Fruit fly (Drosophila melanogaster) whole organism, embryonic: ENCODE data around the gene lwr.

Experiments
- B-H2 ChIP-seq: fragments of 200-800 bp; sonication (Bioruptor generic); optimal IDR thresholded peaks from 2 replicates; lab custom pipeline; 2018; ENCODE audit warnings: missing biosample characterization, mild to moderate bottlenecking, missing genetic modification characterization
- CG12391 ChIP-seq: fragments of 200-800 bp; sonication (Bioruptor generic); optimal IDR thresholded peaks from 3 replicates; lab custom pipeline; 2018; ENCODE audit warnings: missing biosample characterization, mild to moderate bottlenecking, missing genetic modification characterization, moderate library complexity
- CG14860 ChIP-seq: fragments of 200-800 bp; sonication (Bioruptor generic); IDR thresholded peaks from 3 replicates; pipeline ENCODE4 v1.3.6; 2022; ENCODE audit warnings: missing biosample characterization, missing genetic modification characterization; ENCODE audit not compliant: partially characterized antibody
- CG1602 ChIP-seq: fragments of 200-800 bp; sonication (Bioruptor generic); optimal IDR thresholded peaks from 3 replicates; lab custom pipeline; 2016; ENCODE audit warnings: missing biosample characterization, missing genetic modification characterization
- CG17568 ChIP-seq: fragments of 200-800 bp; sonication (Bioruptor generic); optimal IDR thresholded peaks from 2 replicates; lab custom pipeline; 2018; ENCODE audit warnings: missing biosample characterization, mild to moderate bottlenecking, missing genetic modification characterization, moderate library complexity
- CG18476 ChIP-seq: fragments of 200-800 bp; sonication (Bioruptor generic); optimal IDR thresholded peaks from 2 replicates; lab custom pipeline; 2016; ENCODE audit warnings: missing biosample characterization, mild to moderate bottlenecking, missing genetic modification characterization
- CG4328 ChIP-seq: fragments of 200-800 bp; sonication (Bioruptor generic); optimal IDR thresholded peaks from 3 replicates; lab custom pipeline; 2017; ENCODE audit warnings: missing biosample characterization, missing genetic modification reagents, missing genetic modification characterization
- CG4854 ChIP-seq: fragments of 200-800 bp; sonication (Bioruptor generic); optimal IDR thresholded peaks from 2 replicates; lab custom pipeline; 2016; ENCODE audit warnings: missing biosample characterization, missing genetic modification characterization, inconsistent platforms
- CG6272 ChIP-seq: fragments of 200-800 bp; sonication (Bioruptor generic); IDR thresholded peaks from 2 replicates; pipeline ENCODE4 v1.3.6; 2022; ENCODE audit warnings: missing biosample characterization, missing genetic modification characterization
- CG6683 ChIP-seq: fragments of 200-800 bp; sonication (Bioruptor generic); optimal IDR thresholded peaks from 2 replicates; lab custom pipeline; 2017; ENCODE audit warnings: missing biosample characterization, mild to moderate bottlenecking, missing genetic modification characterization, missing genetic modification reagents
- CG7745 ChIP-seq: fragments of 200-800 bp; sonication (Bioruptor generic); optimal IDR thresholded peaks from 2 replicates; lab custom pipeline; 2018; ENCODE audit warnings: missing biosample characterization, mild to moderate bottlenecking, missing genetic modification characterization, moderate library complexity
- CrebB ChIP-seq: fragments of 200-800 bp; sonication (Bioruptor generic); optimal IDR thresholded peaks from 3 replicates; lab custom pipeline; 2018; ENCODE audit warnings: missing biosample characterization, mild to moderate bottlenecking, missing genetic modification characterization
- Dad ChIP-seq: fragments of 200-800 bp; sonication (Bioruptor generic); optimal IDR thresholded peaks from 3 replicates; lab custom pipeline; 2016; ENCODE audit warnings: missing biosample characterization, missing genetic modification characterization
- Eip74EF ChIP-seq, 2 experiments: fragments of 200-800 bp in 1 of 2; fragments of >200 bp in 1 of 2; sonication (Bioruptor generic) in 1 of 2; optimal IDR thresholded peaks; 2 replicates each; lab custom pipeline; 2017 to 2019; ENCODE audit warnings: missing biosample characterization in 2 of 2, missing genetic modification characterization in 2 of 2, mild to moderate bottlenecking in 1 of 2, moderate library complexity in 1 of 2
- GATAe ChIP-seq: fragments of 200-800 bp; sonication (Bioruptor generic); conservative IDR thresholded peaks from 2 replicates; pipeline ENCODE4 v1.3.6; 2022; ENCODE audit warnings: missing biosample characterization, missing genetic modification characterization
- Hr51 ChIP-seq, 2 experiments: fragments of 200-800 bp; sonication (Bioruptor generic); optimal IDR thresholded peaks; 2 replicates in 1 of 2; 3 replicates in 1 of 2; lab custom pipeline; 2016 to 2018; ENCODE audit warnings: missing biosample characterization in 2 of 2, missing genetic modification characterization in 2 of 2, mild to moderate bottlenecking in 1 of 2, moderate library complexity in 1 of 2
- Jarid2 ChIP-seq: fragments of 200-800 bp; sonication (Bioruptor generic); optimal IDR thresholded peaks from 3 replicates; lab custom pipeline; 2017; ENCODE audit warnings: mild to moderate bottlenecking, missing biosample characterization, missing genetic modification reagents, missing genetic modification characterization
- Kr ChIP-seq: fragments of 200-800 bp; sonication (Bioruptor generic); optimal IDR thresholded peaks from 2 replicates; lab custom pipeline; 2017; ENCODE audit warnings: missing biosample characterization, mild to moderate bottlenecking, missing genetic modification characterization
- Mad ChIP-seq: fragments of 200-800 bp; sonication (Bioruptor generic); optimal IDR thresholded peaks from 2 replicates; lab custom pipeline; 2016; ENCODE audit warnings: missing biosample characterization, missing genetic modification characterization
- Myb ChIP-seq: fragments of 200-800 bp; sonication (Bioruptor generic); optimal IDR thresholded peaks from 2 replicates; lab custom pipeline; 2016; ENCODE audit warnings: missing biosample characterization, missing genetic modification characterization
- NC2α ChIP-seq: fragments of 200-800 bp; sonication (Bioruptor generic); optimal IDR thresholded peaks from 2 replicates; lab custom pipeline; 2016; ENCODE audit warnings: missing biosample characterization, missing genetic modification characterization
- Nf-YB ChIP-seq: fragments of 200-800 bp; sonication (Bioruptor generic); optimal IDR thresholded peaks from 3 replicates; lab custom pipeline; 2019; ENCODE audit warnings: missing biosample characterization, mild to moderate bottlenecking, missing genetic modification characterization, moderate library complexity
- Optix ChIP-seq: fragments of 200-800 bp; sonication (Bioruptor generic); IDR thresholded peaks from 3 replicates; pipeline ENCODE4 v1.3.6; 2022; ENCODE audit warnings: missing biosample characterization, missing genetic modification characterization
- YL-1 ChIP-seq: fragments of 200-800 bp; sonication (Bioruptor generic); optimal IDR thresholded peaks from 3 replicates; lab custom pipeline; 2017; ENCODE audit warnings: missing biosample characterization, mild to moderate bottlenecking, missing genetic modification characterization
- amos ChIP-seq: fragments of 200-800 bp; sonication (Bioruptor generic); IDR thresholded peaks from 2 replicates; pipeline ENCODE4 v1.3.6; 2022; ENCODE audit warnings: missing biosample characterization, missing genetic modification characterization; ENCODE audit not compliant: partially characterized antibody
- chinmo ChIP-seq: fragments of 200-800 bp; sonication (Bioruptor generic); IDR thresholded peaks from 4 replicates; pipeline ENCODE4 v1.3.6; 2022; ENCODE audit warnings: missing biosample characterization, missing genetic modification characterization; ENCODE audit not compliant: partially characterized antibody
- disco-r ChIP-seq: fragments of 200-800 bp; sonication (Bioruptor generic); optimal IDR thresholded peaks from 2 replicates; lab custom pipeline; 2016; ENCODE audit warnings: missing biosample characterization, missing genetic modification characterization
- emc ChIP-seq: fragments of 200-800 bp; sonication (Bioruptor generic); optimal IDR thresholded peaks from 2 replicates; lab custom pipeline; 2016; ENCODE audit warnings: missing biosample characterization, missing genetic modification characterization
- ems ChIP-seq: fragments of 200-800 bp; sonication (Bioruptor generic); optimal IDR thresholded peaks from 3 replicates; lab custom pipeline; 2016; ENCODE audit warnings: missing biosample characterization, missing genetic modification characterization
- gem ChIP-seq: fragments of 200-800 bp; sonication (Bioruptor generic); optimal IDR thresholded peaks from 2 replicates; lab custom pipeline; 2019; ENCODE audit warnings: missing biosample characterization, mild to moderate bottlenecking, missing genetic modification characterization, moderate library complexity
- gro ChIP-seq: fragments of 200-800 bp; sonication (Bioruptor generic); optimal IDR thresholded peaks from 2 replicates; lab custom pipeline; 2016; ENCODE audit warnings: missing biosample characterization, missing genetic modification characterization
- jigr1 ChIP-seq: fragments of 200-800 bp; sonication (Bioruptor generic); IDR thresholded peaks from 3 replicates; pipeline ENCODE4 v1.3.6; 2022; ENCODE audit warnings: missing biosample characterization, missing genetic modification characterization
- jumu ChIP-seq: fragments of 200-800 bp; sonication (Bioruptor generic); optimal IDR thresholded peaks from 3 replicates; lab custom pipeline; 2016; ENCODE audit warnings: missing biosample characterization, missing genetic modification characterization
- klu ChIP-seq: fragments of 200-800 bp; sonication (Bioruptor generic); IDR thresholded peaks from 2 replicates; pipeline ENCODE4 v1.3.6; 2022; ENCODE audit warnings: missing biosample characterization, missing genetic modification characterization
- knrl ChIP-seq: fragments of 200-800 bp; sonication (Bioruptor generic); IDR thresholded peaks from 3 replicates; pipeline ENCODE4 v1.3.6; 2022; ENCODE audit warnings: missing biosample characterization, missing genetic modification characterization; ENCODE audit not compliant: partially characterized antibody
- lab ChIP-seq: fragments of 200-800 bp; sonication (Bioruptor generic); optimal IDR thresholded peaks from 3 replicates; lab custom pipeline; 2017; ENCODE audit warnings: missing biosample characterization, missing genetic modification characterization, mild to moderate bottlenecking, moderate library complexity, missing genetic modification reagents
- org-1 ChIP-seq: fragments of 200-800 bp; sonication (Bioruptor generic); optimal IDR thresholded peaks from 2 replicates; lab custom pipeline; 2017; ENCODE audit warnings: missing biosample characterization, missing genetic modification characterization
- pfk ChIP-seq: fragments of 200-800 bp; sonication (Bioruptor generic); optimal IDR thresholded peaks from 2 replicates; lab custom pipeline; 2018; ENCODE audit warnings: missing biosample characterization, mild to moderate bottlenecking, missing genetic modification characterization, moderate library complexity
- phol ChIP-seq: fragments of 200-800 bp; sonication (Bioruptor generic); optimal IDR thresholded peaks from 3 replicates; lab custom pipeline; 2018; ENCODE audit warnings: missing biosample characterization, mild to moderate bottlenecking, missing genetic modification characterization, moderate library complexity
- prd ChIP-seq, 3 experiments: fragments of >200 bp in 2 of 3; fragments of 200-800 bp in 1 of 3; sonication (Bioruptor generic) in 1 of 3; optimal IDR thresholded peaks in 2 of 3; IDR thresholded peaks in 1 of 3; 2 replicates in 2 of 3; 3 replicates in 1 of 3; pipeline versions ENCODE4 v1.3.6 to Lab custom; 2017 to 2022; ENCODE audit warnings: missing biosample characterization in 1 of 3, missing genetic modification characterization in 1 of 3
- pzg ChIP-seq: fragments of 200-800 bp; sonication (Bioruptor generic); optimal IDR thresholded peaks from 3 replicates; lab custom pipeline; 2018; ENCODE audit warnings: missing biosample characterization, mild to moderate bottlenecking, missing genetic modification characterization, moderate library complexity
- ranshi ChIP-seq: fragments of 200-800 bp; sonication (Bioruptor generic); IDR thresholded peaks from 2 replicates; pipeline ENCODE4 v1.3.6; 2022; ENCODE audit warnings: missing biosample characterization, missing genetic modification characterization
- salm ChIP-seq: fragments of 200-800 bp; sonication (Bioruptor generic); optimal IDR thresholded peaks from 2 replicates; lab custom pipeline; 2018; ENCODE audit warnings: missing biosample characterization, mild to moderate bottlenecking, missing genetic modification characterization
- tio ChIP-seq: fragments of 200-800 bp; sonication (Bioruptor generic); optimal IDR thresholded peaks from 2 replicates; lab custom pipeline; 2017; ENCODE audit warnings: missing biosample characterization, missing genetic modification characterization, inconsistent platforms
- twi ChIP-seq: fragments of 200-800 bp; optimal IDR thresholded peaks from 2 replicates; lab custom pipeline; 2019; ENCODE audit warnings: missing biosample characterization, mild to moderate bottlenecking, missing genetic modification characterization, moderate library complexity
- zen ChIP-seq: fragments of 200-800 bp; sonication (Bioruptor generic); optimal IDR thresholded peaks from 3 replicates; lab custom pipeline; 2018; ENCODE audit warnings: missing biosample characterization, mild to moderate bottlenecking, missing genetic modification characterization, moderate library complexity
- zen2 ChIP-seq: fragments of 200-800 bp; sonication (Bioruptor generic); IDR thresholded peaks from 3 replicates; pipeline ENCODE4 v1.3.6; 2022; ENCODE audit warnings: missing biosample characterization, missing genetic modification characterization; ENCODE audit not compliant: partially characterized antibody
- zf30C ChIP-seq: fragments of 200-800 bp; sonication (Bioruptor generic); optimal IDR thresholded peaks from 3 replicates; lab custom pipeline; 2018; ENCODE audit warnings: missing biosample characterization, mild to moderate bottlenecking, missing genetic modification characterization

Gene lwr

DNA sequence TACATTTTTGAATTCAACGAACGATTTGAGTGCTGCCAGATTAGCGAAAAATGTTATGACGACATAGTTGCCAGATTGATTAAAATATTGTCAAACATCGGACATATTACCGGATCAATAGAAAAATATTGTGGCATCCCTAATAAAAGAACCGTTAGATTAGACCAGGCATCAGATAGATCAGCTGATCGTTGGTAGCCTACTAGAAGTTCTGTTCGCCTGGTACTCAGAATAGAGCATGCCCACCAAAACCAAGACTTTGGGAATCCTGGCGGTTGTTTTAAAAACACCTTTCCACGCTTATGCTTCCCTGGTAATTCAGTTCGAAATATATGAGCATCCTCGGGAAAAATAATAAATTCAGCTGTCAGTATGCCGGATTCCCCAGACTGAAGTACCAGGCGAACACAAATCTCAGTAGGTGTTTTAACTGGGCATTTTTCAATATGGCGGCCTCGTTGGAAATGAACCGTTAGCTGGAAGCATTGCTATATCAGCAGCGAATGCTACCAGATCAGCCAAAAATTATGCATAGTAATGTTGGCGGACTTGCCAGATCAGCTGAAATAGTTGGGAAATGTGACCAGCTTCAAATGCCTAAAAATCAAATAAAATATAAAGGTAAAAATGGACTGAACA is 1.7 kb downstream of the lwr start (continued):
- TF ChIP-seq org-1 (no peak), CG18476 (GFP tag; lab: Kevin White, UChicago) (no peak), lab (peak; percentile 42), Eip74EF (GFP tag; optimal IDR thresholded peaks at IDR 0.05; lab: Kevin White, UChicago) (peak in 1 of 2 experiments; percentile 54), prd (optimal IDR thresholded peaks at IDR 0.05; lab: Kevin White, UChicago) (no peak), prd (GFP tag; IDR thresholded peaks at IDR 0.05; lab: Robert Waterston, UW) (no peak), CG7745 (tag; lab: Kevin White, UChicago) (peak; percentile 26), CG12391 (peak; percentile 35), Nf-YB (peak; percentile 43), zen2 (peak; percentile 75; the same call in 2 of the 3 replicates), Optix (GFP tag; lab: Robert Waterston, UW) (no peak), gem (tag; lab: Kevin White, UChicago) (no peak), CG4328 (GFP tag; lab: Kevin White, UChicago) (peak; percentile 19), CG6683 (GFP tag; lab: Kevin White, UChicago) (no peak), B-H2 (GFP tag; lab: Kevin White, UChicago) (no peak), zf30C (peak; percentile 56), zen (tag; lab: Kevin White, UChicago) (no peak), jumu (GFP tag; lab: Kevin White, UChicago) (peak; percentile 3), CG4854 (GFP tag; lab: Kevin White, UChicago) (no peak), Hr51 (GFP tag; optimal IDR thresholded peaks at IDR 0.05; lab: Kevin White, UChicago) (no peak), CG14860 (GFP tag; lab: Robert Waterston, UW) (peak; percentile 62; the same call in 2 of the 3 replicates), pzg (GFP tag; lab: Kevin White, UChicago) (peak; percentile 55), ems (GFP tag; lab: Kevin White, UChicago) (no peak), twi (tag; lab: Kevin White, UChicago) (peak; percentile 8), CG6272 (GFP tag; lab: Robert Waterston, UW) (no peak), klu (GFP tag; lab: Robert Waterston, UW) (no peak), amos (peak; percentile 36), Myb (GFP tag; lab: Kevin White, UChicago) (peak; percentile 100), CrebB (tag; lab: Kevin White, UChicago) (peak; percentile 42), GATAe (GFP tag; lab: Robert Waterston, UW) (no peak), tio (GFP tag; lab: Kevin White, UChicago) (no peak), chinmo (GFP tag; lab: Robert Waterston, UW) (0 out of 4 replicates have a peak, but pooled peaks have one; percentile 68), NC2α (GFP tag; lab: Kevin White, UChicago) (no peak), ranshi (no peak), Kr (no peak), disco-r (no peak), emc (GFP tag; lab: Kevin White, UChicago) (no peak), knrl (GFP tag; lab: Robert Waterston, UW) (peak; percentile 55; the same call in 2 of the 3 replicates), pfk (GFP tag; lab: Kevin White, UChicago) (no peak), Jarid2 (GFP tag; lab: Kevin White, UChicago) (no peak), salm (tag; lab: Kevin White, UChicago) (peak; percentile 46), phol (tag; lab: Kevin White, UChicago) (peak; percentile 100), jigr1 (no peak), gro (GFP tag; lab: Kevin White, UChicago) (no peak), CG17568 (GFP tag; lab: Kevin White, UChicago) (no peak), Mad (GFP tag; lab: Kevin White, UChicago) (no peak), CG1602 (no peak), Dad (no peak), YL-1 (peak; percentile 24)
